Worm (Caenorhabditis elegans) whole organism, early embryonic: ENCODE results near the gene C17E7.13.

Experiments
- F13C5.2 ChIP-seq: sonication (generic microtip); optimal IDR thresholded peaks from 2 replicates; lab custom pipeline; 2017; ENCODE audit warnings: mild to moderate bottlenecking, missing genetic modification characterization, inconsistent platforms, missing compliant biosample characterization
- ets-7 ChIP-seq: sonication (generic microtip); optimal IDR thresholded peaks from 2 replicates; lab custom pipeline; 2016; ENCODE audit warnings: missing genotype, missing genetic modification characterization, missing compliant biosample characterization
- tbx-11 ChIP-seq: fragments of 200-800 bp; sonication (Bioruptor generic); IDR thresholded peaks from 2 replicates; pipeline ENCODE4 v1.3.6; 2022; ENCODE audit warnings: missing genetic modification characterization, missing compliant biosample characterization

- TF ChIP-seq F13C5.2 (tag; lab: Kevin White, UChicago) (no peak), tbx-11 (GFP tag; lab: Robert Waterston, UW) (no peak), ets-7 (tag; lab: Kevin White, UChicago) (no peak)
Measured at ce11 chrV:3919289-3919688, 30.2 kb upstream of the C17E7.13 start, which contains the start of gene srx-66.
